Worm (Caenorhabditis elegans) whole organism, late embryonic: ENCODE measurements around the gene nhr-13.

Experiments
- C08G9.2 ChIP-seq: sonication (generic microtip); optimal IDR thresholded peaks from 2 replicates; lab custom pipeline; 2016; ENCODE audit warnings: mild to moderate bottlenecking, missing genetic modification characterization, moderate library complexity, missing compliant biosample characterization
- F13H6.1 ChIP-seq: sonication (generic microtip); optimal IDR thresholded peaks from 2 replicates; lab custom pipeline; 2016; ENCODE audit warnings: missing genetic modification characterization, missing compliant biosample characterization
- K09A11.1 ChIP-seq: sonication (generic microtip); optimal IDR thresholded peaks from 2 replicates; lab custom pipeline; 2017; ENCODE audit warnings: antibody characterized with exemption, mild to moderate bottlenecking, missing genetic modification characterization, missing compliant biosample characterization; ENCODE audit not compliant: insufficient read depth
- T23F11.4 ChIP-seq: fragments of 200-800 bp; sonication (Bioruptor generic); optimal IDR thresholded peaks from 2 replicates; lab custom pipeline; 2018; ENCODE audit warnings: mild to moderate bottlenecking, missing genetic modification characterization, missing compliant biosample characterization
- ahr-1 ChIP-seq: sonication (generic microtip); optimal IDR thresholded peaks from 2 replicates; lab custom pipeline; 2016; ENCODE audit warnings: missing genetic modification characterization, missing compliant biosample characterization
- ama-1 ChIP-seq: fragments of 150-350 bp; optimal IDR thresholded peaks from 2 replicates; lab custom pipeline; 2014
- ceh-14 ChIP-seq: sonication (generic microtip); optimal IDR thresholded peaks from 2 replicates; lab custom pipeline; 2016; ENCODE audit warnings: missing genotype, missing genetic modification characterization, missing compliant biosample characterization
- ceh-18 ChIP-seq: sonication (generic microtip); optimal IDR thresholded peaks from 2 replicates; lab custom pipeline; 2016; ENCODE audit warnings: missing genetic modification characterization, missing compliant biosample characterization
- ceh-22 ChIP-seq: sonication (generic microtip); optimal IDR thresholded peaks from 2 replicates; lab custom pipeline; 2017; ENCODE audit warnings: missing biosample characterization, missing genetic modification characterization
- ceh-31 ChIP-seq: sonication (generic microtip); optimal IDR thresholded peaks from 2 replicates; lab custom pipeline; 2016; ENCODE audit warnings: missing genetic modification characterization, missing compliant biosample characterization
- ceh-34 ChIP-seq: sonication (generic microtip); optimal IDR thresholded peaks from 2 replicates; lab custom pipeline; 2016; ENCODE audit warnings: mild to moderate bottlenecking, missing genetic modification characterization, missing compliant biosample characterization
- ceh-45 ChIP-seq: fragments of 200-800 bp; sonication (Bioruptor generic); IDR thresholded peaks from 2 replicates; pipeline ENCODE4 v1.3.6; 2022; ENCODE audit warnings: missing genetic modification reagents, missing genetic modification characterization, missing compliant biosample characterization
- ceh-48 ChIP-seq: sonication (generic microtip); optimal IDR thresholded peaks from 2 replicates; lab custom pipeline; 2016; ENCODE audit warnings: missing genetic modification characterization, inconsistent platforms, missing compliant biosample characterization
- ceh-6 ChIP-seq: fragments of 200-800 bp; sonication (Bioruptor generic); optimal IDR thresholded peaks from 2 replicates; lab custom pipeline; 2018; ENCODE audit warnings: mild to moderate bottlenecking, missing genetic modification characterization, missing compliant biosample characterization
- ceh-9 ChIP-seq: sonication (generic microtip); optimal IDR thresholded peaks from 2 replicates; lab custom pipeline; 2016; ENCODE audit warnings: mild to moderate bottlenecking, missing genetic modification characterization, inconsistent platforms, missing compliant biosample characterization
- che-1 ChIP-seq: sonication (generic microtip); optimal IDR thresholded peaks from 2 replicates; lab custom pipeline; 2016; ENCODE audit warnings: mild to moderate bottlenecking, missing genetic modification characterization, missing compliant biosample characterization
- dmd-4 ChIP-seq: sonication (generic microtip); optimal IDR thresholded peaks from 2 replicates; lab custom pipeline; 2016; ENCODE audit warnings: borderline replicate concordance, missing genetic modification characterization, missing compliant biosample characterization
- elt-2 ChIP-seq: sonication (generic microtip); optimal IDR thresholded peaks from 2 replicates; lab custom pipeline; 2016; ENCODE audit warnings: missing genetic modification reagents, missing genetic modification characterization, missing compliant biosample characterization
- elt-4 ChIP-seq: sonication (generic microtip); optimal IDR thresholded peaks from 2 replicates; lab custom pipeline; 2016; ENCODE audit warnings: missing genetic modification characterization, missing compliant biosample characterization
- eyg-1 ChIP-seq: sonication (generic microtip); optimal IDR thresholded peaks from 2 replicates; lab custom pipeline; 2016; ENCODE audit warnings: missing genotype, missing genetic modification characterization, missing compliant biosample characterization
- fax-1 ChIP-seq: sonication (generic microtip); optimal IDR thresholded peaks from 2 replicates; lab custom pipeline; 2016; ENCODE audit warnings: missing genotype, missing genetic modification characterization, missing compliant biosample characterization
- fkh-10 ChIP-seq: fragments of 150-350 bp; optimal IDR thresholded peaks from 2 replicates; lab custom pipeline; 2014; ENCODE audit warnings: missing biosample characterization, missing genetic modification reagents, missing genetic modification characterization
- fkh-6 ChIP-seq: sonication (generic microtip); optimal IDR thresholded peaks from 2 replicates; lab custom pipeline; 2016; ENCODE audit warnings: missing genetic modification characterization, missing compliant biosample characterization
- gmeb-2 ChIP-seq: sonication (generic microtip); optimal IDR thresholded peaks from 2 replicates; lab custom pipeline; 2016; ENCODE audit warnings: missing genetic modification characterization, inconsistent platforms, missing compliant biosample characterization
- hlh-15 ChIP-seq: sonication (generic microtip); optimal IDR thresholded peaks from 2 replicates; lab custom pipeline; 2016; ENCODE audit warnings: missing genetic modification characterization, missing compliant biosample characterization
- hlh-6 ChIP-seq: sonication (generic microtip); optimal IDR thresholded peaks from 2 replicates; lab custom pipeline; 2016; ENCODE audit warnings: missing genotype, missing genetic modification characterization, missing compliant biosample characterization
- hlh-8 ChIP-seq: sonication (generic microtip); optimal IDR thresholded peaks from 2 replicates; lab custom pipeline; 2016; ENCODE audit warnings: missing genotype, missing genetic modification characterization, missing compliant biosample characterization
- lim-6 ChIP-seq: sonication (generic microtip); optimal IDR thresholded peaks from 2 replicates; lab custom pipeline; 2016; ENCODE audit warnings: missing genetic modification characterization, missing compliant biosample characterization
- lin-11 ChIP-seq: fragments of 200-800 bp; sonication (Bioruptor generic); optimal IDR thresholded peaks from 2 replicates; lab custom pipeline; 2018; ENCODE audit warnings: mild to moderate bottlenecking, missing genetic modification characterization, missing compliant biosample characterization
- nhr-11 ChIP-seq: fragments of 150-350 bp; optimal IDR thresholded peaks from 2 replicates; lab custom pipeline; 2014; ENCODE audit warnings: missing biosample characterization, missing genetic modification characterization
- nhr-232 ChIP-seq: sonication (generic microtip); optimal IDR thresholded peaks from 2 replicates; lab custom pipeline; 2016; ENCODE audit warnings: missing genetic modification characterization, missing compliant biosample characterization
- npax-4 ChIP-seq: sonication (generic microtip); optimal IDR thresholded peaks from 2 replicates; lab custom pipeline; 2016; ENCODE audit warnings: missing genetic modification characterization, missing compliant biosample characterization
- odd-2 ChIP-seq: sonication (generic microtip); optimal IDR thresholded peaks from 2 replicates; lab custom pipeline; 2017; ENCODE audit warnings: antibody characterized with exemption, mild to moderate bottlenecking, missing genetic modification characterization, missing compliant biosample characterization
- pag-3 ChIP-seq: sonication (generic microtip); optimal IDR thresholded peaks from 2 replicates; lab custom pipeline; 2016; ENCODE audit warnings: missing compliant biosample characterization, missing genetic modification characterization, borderline replicate concordance
- pat-9 ChIP-seq: fragments of 200-800 bp; sonication (Bioruptor generic); optimal IDR thresholded peaks from 2 replicates; lab custom pipeline; 2018; ENCODE audit warnings: mild to moderate bottlenecking, missing genetic modification characterization, moderate library complexity, missing compliant biosample characterization
- pax-1 ChIP-seq: fragments of 150-350 bp; optimal IDR thresholded peaks from 2 replicates; lab custom pipeline; 2014; ENCODE audit warnings: missing biosample characterization, missing genetic modification characterization
- pha-4 ChIP-seq: fragments of 150-350 bp; optimal IDR thresholded peaks from 2 replicates; lab custom pipeline; 2018; ENCODE audit warnings: missing biosample characterization, missing genetic modification reagents, missing genetic modification characterization
- pqm-1 ChIP-seq: sonication (generic microtip); optimal IDR thresholded peaks from 2 replicates; lab custom pipeline; 2016; ENCODE audit warnings: missing genetic modification characterization, missing compliant biosample characterization
- pros-1 ChIP-seq: fragments of 150-350 bp; optimal IDR thresholded peaks from 2 replicates; lab custom pipeline; 2014; ENCODE audit warnings: missing biosample characterization, missing genetic modification reagents, missing genetic modification characterization
- sdc-2 ChIP-seq: sonication (generic microtip); optimal IDR thresholded peaks from 2 replicates; lab custom pipeline; 2016; ENCODE audit warnings: missing genotype, missing genetic modification characterization, missing compliant biosample characterization
- sox-2 ChIP-seq: fragments of 200-800 bp; sonication (Bioruptor generic); IDR thresholded peaks from 2 replicates; pipeline ENCODE4 v1.3.6; 2022; ENCODE audit warnings: missing genetic modification reagents, missing genetic modification characterization, missing compliant biosample characterization
- sox-4 ChIP-seq: sonication (generic microtip); optimal IDR thresholded peaks from 2 replicates; lab custom pipeline; 2017; ENCODE audit warnings: mild to moderate bottlenecking, missing genetic modification characterization, inconsistent platforms, missing compliant biosample characterization
- syd-9 ChIP-seq: sonication (generic microtip); optimal IDR thresholded peaks from 2 replicates; lab custom pipeline; 2016; ENCODE audit warnings: mild to moderate bottlenecking, missing genetic modification characterization, moderate library complexity, missing compliant biosample characterization
- unc-3 ChIP-seq, 2 experiments: fragments of 200-800 bp in 1 of 2; sonication (Bioruptor generic) in 1 of 2; sonication (generic microtip) in 1 of 2; conservative IDR thresholded peaks in 1 of 2; optimal IDR thresholded peaks in 1 of 2; 2 replicates each; pipeline versions ENCODE4 v1.3.6 to Lab custom; 2016 to 2022; ENCODE audit warnings: missing compliant biosample characterization in 2 of 2, missing genetic modification characterization in 2 of 2, missing genetic modification reagents in 1 of 2
- unc-55 ChIP-seq: sonication (generic microtip); optimal IDR thresholded peaks from 2 replicates; lab custom pipeline; 2017; ENCODE audit warnings: missing biosample characterization, missing genetic modification reagents, missing genetic modification characterization
- unc-86 ChIP-seq: sonication (generic microtip); optimal IDR thresholded peaks from 2 replicates; lab custom pipeline; 2016; ENCODE audit warnings: missing genetic modification characterization, missing compliant biosample characterization
- zip-5 ChIP-seq: sonication (generic microtip); optimal IDR thresholded peaks from 2 replicates; lab custom pipeline; 2016; ENCODE audit warnings: missing genetic modification characterization, missing compliant biosample characterization
- ztf-16 ChIP-seq: sonication (generic microtip); optimal IDR thresholded peaks from 2 replicates; lab custom pipeline; 2017; ENCODE audit warnings: missing genetic modification characterization, missing compliant biosample characterization

The nhr-13 gene

ce11 chrV:2151458-2151857 is 40.8 kb upstream of the nhr-13 start, which contains the start of gene srbc-24:
Gene srbc-24 (plus strand): TSS chrV:2151758.
- TF ChIP-seq F13H6.1 (tag; lab: Kevin White, UChicago) (no peak), C08G9.2 (tag; lab: Kevin White, UChicago) (no peak), sdc-2 (tag; lab: Kevin White, UChicago) (no peak), ceh-18 (tag; lab: Kevin White, UChicago) (no peak), ceh-14 (tag; lab: Kevin White, UChicago) (no peak), syd-9 (no peak), ceh-9 (tag; lab: Kevin White, UChicago) (no peak), ceh-6 (GFP tag; lab: Kevin White, UChicago) (no peak)

ce11 chrV:2153274-2153673 is 39.0 kb upstream of the nhr-13 start, which contains the start of gene srbc-23:
Gene srbc-23 (plus strand): TSS chrV:2153574.
- TF ChIP-seq unc-3 (GFP tag; conservative IDR thresholded peaks at IDR 0.05; lab: Robert Waterston, UW) (no peak), unc-3 (tag; optimal IDR thresholded peaks at IDR 0.05; lab: Kevin White, UChicago) (no peak), zip-5 (no peak), ztf-16 (tag; lab: Kevin White, UChicago) (no peak), fax-1 (tag; lab: Kevin White, UChicago) (no peak), npax-4 (tag; lab: Kevin White, UChicago) (no peak), nhr-232 (tag; lab: Kevin White, UChicago) (no peak), ahr-1 (no peak), sox-2 (GFP tag; lab: Robert Waterston, UW) (no peak), pros-1 (tag; lab: Kevin White, UChicago) (no peak), gmeb-2 (no peak)

ce11 chrV:2155232-2155631 is 37.1 kb upstream of the nhr-13 start, which contains the start of gene srbc-21:
Gene srbc-21 (plus strand): TSS chrV:2155532.
- TF ChIP-seq T23F11.4 (GFP tag; lab: Kevin White, UChicago) (no peak), unc-55 (GFP tag; lab: Kevin White, UChicago) (no peak), lin-11 (no peak), dmd-4 (tag; lab: Kevin White, UChicago) (no peak), ceh-14 (tag; lab: Kevin White, UChicago) (no peak), che-1 (tag; lab: Kevin White, UChicago) (no peak), zip-5 (no peak), K09A11.1 (tag; lab: Kevin White, UChicago) (no peak), ama-1 (lab: Kevin White, UChicago) (no peak), elt-4 (no peak), pax-1 (tag; lab: Kevin White, UChicago) (no peak), odd-2 (no peak), ceh-48 (tag; lab: Kevin White, UChicago) (no peak), ceh-22 (tag; lab: Kevin White, UChicago) (no peak), sox-4 (no peak), ceh-31 (tag; lab: Kevin White, UChicago) (no peak), eyg-1 (no peak), npax-4 (tag; lab: Kevin White, UChicago) (no peak), hlh-15 (tag; lab: Kevin White, UChicago) (no peak)
- TF ChIP-seq, all 69 proteins: peak for 0

- TF ChIP-seq fkh-10 (no peak), pag-3 (no peak), sox-4 (no peak), fkh-6 (tag; lab: Kevin White, UChicago) (no peak), hlh-8 (tag; lab: Kevin White, UChicago) (no peak), lim-6 (no peak), ceh-34 (tag; lab: Kevin White, UChicago) (no peak), ceh-45 (GFP tag; lab: Robert Waterston, UW) (no peak), hlh-6 (tag; lab: Kevin White, UChicago) (no peak), pat-9 (tag; lab: Kevin White, UChicago) (no peak), sox-2 (GFP tag; lab: Robert Waterston, UW) (no peak), nhr-11 (tag; lab: Kevin White, UChicago) (no peak), unc-86 (tag; lab: Kevin White, UChicago) (no peak), eyg-1 (no peak), pros-1 (tag; lab: Kevin White, UChicago) (no peak), elt-2 (no peak), pha-4 (no peak), pqm-1 (tag; lab: Kevin White, UChicago) (no peak)
Observed at ce11 chrV:2156830-2157229, 35.5 kb upstream of the nhr-13 start, which contains the start of gene srbc-22. Gene srbc-22 (plus strand): TSS chrV:2157130.
